Fruit fly (Drosophila melanogaster) whole organism: ENCODE measurements around the gene CG32437.

Experiments
- Dll ChIP-seq: fragments of >200 bp; optimal IDR thresholded peaks from 2 replicates; lab custom pipeline; 2017
- pan ChIP-seq: fragments of >200 bp; optimal IDR thresholded peaks from 2 replicates; lab custom pipeline; 2017
- psq ChIP-seq: fragments of >200 bp; optimal IDR thresholded peaks from 2 replicates; lab custom pipeline; 2017
- usp ChIP-seq: fragments of >200 bp; optimal IDR thresholded peaks from 2 replicates; lab custom pipeline; 2017; ENCODE audit warnings: missing biosample characterization, missing genetic modification characterization, mixed read lengths

dm6 chr3L:21342592-21342991 lies 14.9 kb upstream of the CG32437 start:
- no peak for TF ChIP-seq psq (lab: Kevin White, UChicago)
- TF ChIP-seq usp (GFP tag; lab: Kevin White, UChicago) = no peak
- no peak for TF ChIP-seq pan (lab: Kevin White, UChicago)
- no peak for TF ChIP-seq Dll (lab: Kevin White, UChicago)
